Worm (Caenorhabditis elegans) whole organism, L3 larva: ENCODE measurements around the gene T05C7.7.
A peak's percentile ranks its signal among the peaks of the same experiment; 100 is the strongest.
"Not testable (repeated sequence)": the region's sequence is repeated elsewhere in the genome, so short reads cannot be mapped to it uniquely, and the experiment has no call there.

Source experiments
- R02D3.7 ChIP-seq: fragments of 150-350 bp; optimal IDR thresholded peaks from 2 replicates; lab custom pipeline; 2014; ENCODE audit warnings: missing biosample characterization, missing genetic modification characterization
- ZK546.5 ChIP-seq: sonication (generic microtip); optimal IDR thresholded peaks from 2 replicates; lab custom pipeline; 2017; ENCODE audit warnings: missing biosample characterization, missing genetic modification characterization
- aly-2 ChIP-seq: fragments of 150-350 bp; optimal IDR thresholded peaks from 2 replicates; lab custom pipeline; 2014; ENCODE audit warnings: missing biosample characterization, missing genetic modification characterization
- ama-1 ChIP-seq: fragments of 150-350 bp; optimal IDR thresholded peaks from 2 replicates; lab custom pipeline; 2018
- ceh-16 ChIP-seq: sonication (generic microtip); optimal IDR thresholded peaks from 2 replicates; lab custom pipeline; 2017; ENCODE audit warnings: missing biosample characterization, missing genetic modification characterization
- ceh-28 ChIP-seq: fragments of 150-350 bp; optimal IDR thresholded peaks from 2 replicates; lab custom pipeline; 2014; ENCODE audit warnings: missing biosample characterization, missing genetic modification reagents, missing genetic modification characterization
- ceh-82 ChIP-seq: fragments of 150-350 bp; optimal IDR thresholded peaks from 2 replicates; lab custom pipeline; 2014; ENCODE audit warnings: missing biosample characterization, missing genetic modification characterization
- ceh-9 ChIP-seq: sonication (generic microtip); optimal IDR thresholded peaks from 2 replicates; lab custom pipeline; 2018; ENCODE audit warnings: missing biosample characterization, missing genetic modification characterization
- daf-12 ChIP-seq: fragments of 150-350 bp; optimal IDR thresholded peaks from 2 replicates; lab custom pipeline; 2014; ENCODE audit warnings: missing biosample characterization, missing genetic modification reagents, missing genetic modification characterization
- egl-27 ChIP-seq: sonication (generic microtip); optimal IDR thresholded peaks from 4 replicates; lab custom pipeline; 2017; ENCODE audit warnings: missing biosample characterization, missing genetic modification reagents, missing genetic modification characterization
- egl-5 ChIP-seq: fragments of 150-350 bp; optimal IDR thresholded peaks from 2 replicates; lab custom pipeline; 2017; ENCODE audit warnings: missing biosample characterization, missing genetic modification reagents, missing genetic modification characterization, inconsistent platforms
- elt-1 ChIP-seq: fragments of 150-350 bp; optimal IDR thresholded peaks from 2 replicates; lab custom pipeline; 2014; ENCODE audit warnings: missing biosample characterization, missing genetic modification characterization
- elt-2 ChIP-seq: sonication (generic microtip); optimal IDR thresholded peaks from 2 replicates; lab custom pipeline; 2016; ENCODE audit warnings: missing genetic modification reagents, mild to moderate bottlenecking, missing genetic modification characterization, missing compliant biosample characterization
- elt-3 ChIP-seq, 3 experiments: fragments of 150-350 bp in 1 of 3; sonication (generic microtip) in 2 of 3; optimal IDR thresholded peaks; 2 replicates in 2 of 3; 4 replicates in 1 of 3; lab custom pipeline; 2014 to 2017; ENCODE audit warnings: missing biosample characterization in 3 of 3, missing genetic modification characterization in 3 of 3
- eor-1 ChIP-seq, 2 experiments: fragments of 150-350 bp; optimal IDR thresholded peaks; 2 replicates each; lab custom pipeline; 2014 to 2018; ENCODE audit warnings: missing biosample characterization in 2 of 2, missing genetic modification characterization in 2 of 2
- fkh-10 ChIP-seq: sonication (generic microtip); optimal IDR thresholded peaks from 2 replicates; lab custom pipeline; 2017; ENCODE audit warnings: missing biosample characterization, missing genetic modification reagents, missing genetic modification characterization
- fkh-2 ChIP-seq: fragments of 150-350 bp; optimal IDR thresholded peaks from 2 replicates; lab custom pipeline; 2014; ENCODE audit warnings: missing biosample characterization, missing genetic modification reagents, missing genetic modification characterization
- fos-1 ChIP-seq: fragments of 150-350 bp; optimal IDR thresholded peaks from 2 replicates; lab custom pipeline; 2014; ENCODE audit warnings: missing biosample characterization, missing genetic modification characterization
- hmg-11 ChIP-seq: sonication (generic microtip); optimal IDR thresholded peaks from 2 replicates; lab custom pipeline; 2016; ENCODE audit warnings: missing genetic modification characterization, missing compliant biosample characterization
- jun-1 ChIP-seq: fragments of 150-350 bp; optimal IDR thresholded peaks from 2 replicates; lab custom pipeline; 2014; ENCODE audit warnings: missing biosample characterization, missing genetic modification reagents, missing genetic modification characterization
- lin-15B ChIP-seq: fragments of 150-350 bp; optimal IDR thresholded peaks from 2 replicates; lab custom pipeline; 2014; ENCODE audit warnings: missing biosample characterization, missing genetic modification characterization
- lin-39 ChIP-seq: fragments of 150-350 bp; optimal IDR thresholded peaks from 2 replicates; lab custom pipeline; 2018; ENCODE audit warnings: missing biosample characterization, missing genetic modification reagents, missing genetic modification characterization
- lsy-12 ChIP-seq: sonication (generic microtip); optimal IDR thresholded peaks from 2 replicates; lab custom pipeline; 2016; ENCODE audit warnings: mild to moderate bottlenecking, missing genetic modification characterization, missing compliant biosample characterization
- mdl-1 ChIP-seq: fragments of 150-350 bp; optimal IDR thresholded peaks from 2 replicates; lab custom pipeline; 2014; ENCODE audit warnings: missing biosample characterization, missing genetic modification characterization
- mml-1 ChIP-seq: fragments of 150-350 bp; sonication (generic microtip); optimal IDR thresholded peaks from 3 replicates; lab custom pipeline; 2014; ENCODE audit warnings: missing biosample characterization, missing genetic modification characterization
- nfya-1 ChIP-seq: sonication (generic microtip); optimal IDR thresholded peaks from 2 replicates; lab custom pipeline; 2017; ENCODE audit warnings: missing genetic modification characterization, mild to moderate bottlenecking, missing compliant biosample characterization, antibody characterized with exemption, moderate library complexity; ENCODE audit not compliant: insufficient read depth
- nhr-11 ChIP-seq: fragments of 150-350 bp; optimal IDR thresholded peaks from 2 replicates; lab custom pipeline; 2014; ENCODE audit warnings: missing biosample characterization, missing genetic modification characterization
- nhr-12 ChIP-seq: fragments of 150-350 bp; optimal IDR thresholded peaks from 2 replicates; lab custom pipeline; 2014; ENCODE audit warnings: missing biosample characterization, missing genetic modification characterization
- nhr-23 ChIP-seq: fragments of 150-350 bp; optimal IDR thresholded peaks from 2 replicates; lab custom pipeline; 2014; ENCODE audit warnings: missing biosample characterization, missing genetic modification reagents, missing genetic modification characterization
- nhr-237 ChIP-seq: fragments of 150-350 bp; optimal IDR thresholded peaks from 2 replicates; lab custom pipeline; 2014; ENCODE audit warnings: missing biosample characterization, missing genetic modification characterization
- nhr-25 ChIP-seq: sonication (generic microtip); optimal IDR thresholded peaks from 2 replicates; lab custom pipeline; 2017; ENCODE audit warnings: missing biosample characterization, missing genetic modification characterization
- nhr-28 ChIP-seq: fragments of 150-350 bp; optimal IDR thresholded peaks from 2 replicates; lab custom pipeline; 2014; ENCODE audit warnings: missing biosample characterization, missing genetic modification characterization
- nhr-43 ChIP-seq: sonication (generic microtip); optimal IDR thresholded peaks from 2 replicates; lab custom pipeline; 2016; ENCODE audit warnings: mild to moderate bottlenecking, missing genetic modification characterization, missing compliant biosample characterization; ENCODE audit not compliant: poor library complexity, severe bottlenecking
- nhr-67 ChIP-seq: fragments of 150-350 bp; optimal IDR thresholded peaks from 2 replicates; lab custom pipeline; 2014; ENCODE audit warnings: missing biosample characterization, missing genetic modification characterization
- nhr-76 ChIP-seq: fragments of 150-350 bp; sonication (generic microtip); optimal IDR thresholded peaks from 5 replicates; lab custom pipeline; 2014; ENCODE audit warnings: missing biosample characterization, missing genetic modification characterization
- nhr-77 ChIP-seq: fragments of 150-350 bp; optimal IDR thresholded peaks from 2 replicates; lab custom pipeline; 2014; ENCODE audit warnings: missing biosample characterization, missing genetic modification characterization
- pha-4 ChIP-seq: fragments of 150-350 bp; optimal IDR thresholded peaks from 2 replicates; lab custom pipeline; 2014; ENCODE audit warnings: missing biosample characterization, missing genetic modification reagents, missing genetic modification characterization
- pqm-1 ChIP-seq: fragments of 150-350 bp; optimal IDR thresholded peaks from 2 replicates; lab custom pipeline; 2017; ENCODE audit warnings: missing biosample characterization, missing genetic modification characterization, inconsistent platforms
- sea-2 ChIP-seq: fragments of 150-350 bp; sonication (generic microtip); optimal IDR thresholded peaks from 4 replicates; lab custom pipeline; 2014; ENCODE audit warnings: missing biosample characterization, missing genetic modification reagents, missing genetic modification characterization
- skn-1 ChIP-seq: fragments of 150-350 bp; optimal IDR thresholded peaks from 2 replicates; lab custom pipeline; 2014; ENCODE audit warnings: missing biosample characterization, missing genetic modification characterization
- snpc-4 ChIP-seq: fragments of 150-350 bp; optimal IDR thresholded peaks from 2 replicates; lab custom pipeline; 2014; ENCODE audit warnings: missing biosample characterization, missing genetic modification characterization
- tbx-2 ChIP-seq: sonication (generic microtip); optimal IDR thresholded peaks from 2 replicates; lab custom pipeline; 2016; ENCODE audit warnings: mild to moderate bottlenecking, missing genetic modification characterization, missing compliant biosample characterization
- unc-39 ChIP-seq: sonication (generic microtip); optimal IDR thresholded peaks from 4 replicates; lab custom pipeline; 2017; ENCODE audit warnings: missing biosample characterization, missing genetic modification characterization
- unc-62 ChIP-seq: fragments of 150-350 bp; sonication (generic microtip); optimal IDR thresholded peaks from 4 replicates; lab custom pipeline; 2014; ENCODE audit warnings: missing biosample characterization, missing genetic modification reagents, missing genetic modification characterization
- zag-1 ChIP-seq: fragments of 150-350 bp; optimal IDR thresholded peaks from 2 replicates; lab custom pipeline; 2014; ENCODE audit warnings: missing biosample characterization, missing genetic modification characterization
- ztf-11 ChIP-seq: fragments of 150-350 bp; optimal IDR thresholded peaks from 2 replicates; lab custom pipeline; 2014; ENCODE audit warnings: missing biosample characterization, missing genetic modification characterization
- ztf-4 ChIP-seq: fragments of 150-350 bp; optimal IDR thresholded peaks from 2 replicates; lab custom pipeline; 2014; ENCODE audit warnings: missing biosample characterization, missing genetic modification characterization

T05C7.7 gene

DNA sequence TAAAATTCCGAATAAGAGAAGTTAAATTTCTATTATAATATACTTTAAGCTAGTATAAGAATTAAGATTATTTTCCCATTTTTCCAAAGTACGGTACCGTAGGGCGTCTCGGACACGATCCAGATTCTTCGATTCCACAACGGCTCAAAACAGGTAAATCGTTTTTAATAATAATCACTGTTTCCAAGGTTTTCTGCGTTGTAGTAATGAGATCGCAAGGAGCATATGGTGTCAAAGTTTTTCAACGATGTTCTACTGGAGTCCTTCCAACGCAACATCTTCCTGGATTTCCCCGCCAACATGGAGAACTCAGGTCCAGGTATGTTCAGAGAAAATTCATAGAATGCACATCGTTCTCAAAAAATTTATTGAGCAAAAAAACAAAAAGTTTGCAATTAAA is at the start of gene T05C7.7:
T05C7.7 (plus strand) TSS at position 301 of the 400 bp plus-strand sequence.
- not testable (repeated sequence) for TF ChIP-seq skn-1 (tag; lab: Kevin White, UChicago); ztf-4 (tag; lab: Kevin White, UChicago); nhr-67

DNA sequence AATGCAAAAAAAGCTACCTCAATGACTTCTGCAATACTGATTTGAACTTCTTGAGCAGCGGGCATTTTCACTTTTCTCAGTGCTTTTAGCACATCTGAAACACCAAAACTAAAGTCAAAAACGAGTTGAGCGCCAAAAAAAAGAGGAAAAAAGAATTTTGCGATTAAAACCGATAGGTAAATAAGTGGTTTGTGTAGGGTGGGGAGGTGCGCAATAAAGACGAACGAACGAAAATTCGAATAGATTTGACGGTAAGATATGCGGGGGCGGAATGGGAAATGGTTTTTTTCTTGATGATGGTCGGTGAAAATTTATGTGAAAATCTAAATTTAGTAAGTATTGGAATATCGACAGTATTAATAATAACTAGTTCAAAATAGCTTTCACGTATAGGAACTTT is 12.8 kb upstream of the T05C7.7 start, which contains the start of gene frm-5.1:
frm-5.1 (minus strand) TSS at position 101 of the 400 bp plus-strand sequence.
- TF ChIP-seq lin-15B (tag; lab: Kevin White, UChicago), result no peak
- TF ChIP-seq ama-1, result peak; percentile 37
- TF ChIP-seq mml-1 (tag; lab: Kevin White, UChicago), result no peak
- TF ChIP-seq jun-1 (tag; lab: Kevin White, UChicago), result no peak
- TF ChIP-seq, all 47 proteins: peak for 1

DNA sequence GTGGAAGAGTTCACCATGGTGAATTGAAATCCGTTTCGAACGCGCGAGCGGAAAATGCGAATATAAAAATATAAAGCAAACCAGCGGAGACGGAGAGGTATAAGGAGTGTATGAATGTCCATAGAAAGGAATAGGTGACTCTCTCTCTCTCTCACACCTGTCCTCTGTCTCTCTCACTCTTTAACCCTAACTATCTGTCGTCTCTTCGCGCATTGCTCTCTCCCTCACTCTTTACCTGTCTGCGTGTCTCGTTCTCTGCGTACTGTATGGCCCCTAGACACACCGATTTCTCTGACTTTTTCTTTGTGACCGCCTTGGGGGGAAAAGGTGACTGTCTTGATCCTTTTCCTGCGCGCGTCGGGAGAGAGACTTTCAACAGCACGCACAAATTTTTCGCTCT is 10.3 kb upstream of the T05C7.7 start:
- no peak for TF ChIP-seq egl-27 (tag; lab: Kevin White, UChicago)
- no peak for TF ChIP-seq nhr-237 (tag; lab: Kevin White, UChicago)
- peak; percentile 45 for TF ChIP-seq nhr-43 (tag; lab: Kevin White, UChicago)
- no peak for TF ChIP-seq zag-1 (tag; lab: Kevin White, UChicago)
- TF ChIP-seq nhr-11, result no peak
- no peak for TF ChIP-seq tbx-2 (tag; lab: Kevin White, UChicago)
- no peak for TF ChIP-seq nhr-77 (tag; lab: Kevin White, UChicago)
- TF ChIP-seq pqm-1 (tag; lab: Kevin White, UChicago), result peak; percentile 63
- peak; percentile 51 for TF ChIP-seq jun-1 (tag; lab: Kevin White, UChicago)
- peak; percentile 76 for TF ChIP-seq pha-4 (tag; lab: Kevin White, UChicago)
- no peak for TF ChIP-seq nhr-28 (tag; lab: Kevin White, UChicago)
- TF ChIP-seq mdl-1 (tag; lab: Kevin White, UChicago), result no peak
- TF ChIP-seq fos-1 (tag; lab: Kevin White, UChicago), result no peak
- no peak for TF ChIP-seq aly-2
- TF ChIP-seq nhr-76 (tag; lab: Kevin White, UChicago), result no peak
- no peak for TF ChIP-seq lin-15B (tag; lab: Kevin White, UChicago)
- no peak for TF ChIP-seq elt-3 (tag; optimal IDR thresholded peaks at IDR 0.05; lab: Kevin White, UChicago)
- peak; percentile 39 for TF ChIP-seq lin-39 (tag; lab: Kevin White, UChicago)
- no peak for TF ChIP-seq nhr-67
- TF ChIP-seq mml-1 (tag; lab: Kevin White, UChicago), result no peak
- TF ChIP-seq elt-2, result peak; percentile 57
- no peak for TF ChIP-seq ztf-4 (tag; lab: Kevin White, UChicago)
- no peak for TF ChIP-seq nhr-12
- peak; percentile 34 for TF ChIP-seq ceh-28 (tag; lab: Kevin White, UChicago)
- TF ChIP-seq ztf-11, result no peak
- peak; percentile 30 for TF ChIP-seq snpc-4 (tag; lab: Kevin White, UChicago)
- peak; percentile 89 for TF ChIP-seq nhr-25
- TF ChIP-seq unc-39, result no peak
- TF ChIP-seq lsy-12 (tag; lab: Kevin White, UChicago), result peak; percentile 6
- TF ChIP-seq fkh-10, result no peak
- no peak for TF ChIP-seq ceh-16
- TF ChIP-seq ama-1, result peak; percentile 67
- TF ChIP-seq daf-12 (tag; lab: Kevin White, UChicago), result no peak
- no peak for TF ChIP-seq fkh-2 (tag; lab: Kevin White, UChicago)
- no peak for TF ChIP-seq ZK546.5 (tag; lab: Kevin White, UChicago)
- no peak for TF ChIP-seq elt-1 (tag; lab: Kevin White, UChicago)
- TF ChIP-seq nfya-1 (tag; lab: Kevin White, UChicago), result peak; percentile 61
- TF ChIP-seq ceh-82 (tag; lab: Kevin White, UChicago), result no peak
- peak; percentile 76 for TF ChIP-seq nhr-23 (tag; lab: Kevin White, UChicago)
- TF ChIP-seq unc-62 (GFP tag; lab: Kevin White, UChicago), result no peak
- no peak for TF ChIP-seq egl-5 (tag; lab: Kevin White, UChicago)
- no peak for TF ChIP-seq ceh-9 (tag; lab: Kevin White, UChicago)
- no peak for TF ChIP-seq eor-1 (tag; optimal IDR thresholded peaks at IDR 0.05; lab: Kevin White, UChicago)
- peak; percentile 73 for TF ChIP-seq hmg-11 (tag; lab: Kevin White, UChicago)
- no peak for TF ChIP-seq sea-2 (GFP tag; lab: Kevin White, UChicago)
- no peak for TF ChIP-seq skn-1 (tag; lab: Kevin White, UChicago)
- TF ChIP-seq R02D3.7 (tag; lab: Kevin White, UChicago), result peak; percentile 19
